Worm (Caenorhabditis elegans) whole organism, L2 larva: ENCODE measurements around the gene T20G5.9.

Source experiments
- C34F6.9 ChIP-seq: fragments of 150-350 bp; optimal IDR thresholded peaks from 2 replicates; lab custom pipeline; 2014; ENCODE audit warnings: missing biosample characterization, missing genetic modification characterization
- F13H6.1 ChIP-seq: sonication (generic microtip); optimal IDR thresholded peaks from 2 replicates; lab custom pipeline; 2016; ENCODE audit warnings: missing genetic modification characterization, missing compliant biosample characterization
- R02D3.7 ChIP-seq: fragments of 150-350 bp; optimal IDR thresholded peaks from 2 replicates; lab custom pipeline; 2014; ENCODE audit warnings: missing biosample characterization, missing genetic modification characterization
- Y55F3AM.14 ChIP-seq: fragments of 200-800 bp; sonication (Bioruptor generic); optimal IDR thresholded peaks from 2 replicates; lab custom pipeline; 2018; ENCODE audit warnings: mild to moderate bottlenecking, missing genetic modification characterization, missing compliant biosample characterization
- ZK546.5 ChIP-seq: sonication (generic microtip); optimal IDR thresholded peaks from 2 replicates; lab custom pipeline; 2017; ENCODE audit warnings: missing biosample characterization, missing genetic modification characterization
- alr-1 ChIP-seq: fragments of 150-350 bp; optimal IDR thresholded peaks from 2 replicates; lab custom pipeline; 2014; ENCODE audit warnings: missing biosample characterization, missing genetic modification characterization
- ama-1 ChIP-seq: fragments of 150-350 bp; optimal IDR thresholded peaks from 2 replicates; lab custom pipeline; 2018; ENCODE audit warnings: inconsistent platforms
- blmp-1 ChIP-seq: sonication (generic microtip); optimal IDR thresholded peaks from 2 replicates; lab custom pipeline; 2017; ENCODE audit warnings: missing genetic modification characterization, mild to moderate bottlenecking, missing compliant biosample characterization, antibody characterized with exemption, moderate library complexity; ENCODE audit not compliant: insufficient read depth
- ceh-16 ChIP-seq: fragments of 150-350 bp; optimal IDR thresholded peaks from 2 replicates; lab custom pipeline; 2014; ENCODE audit warnings: missing biosample characterization, missing genetic modification characterization
- ceh-82 ChIP-seq: fragments of 150-350 bp; optimal IDR thresholded peaks from 2 replicates; lab custom pipeline; 2014; ENCODE audit warnings: missing biosample characterization, missing genetic modification characterization
- elt-1 ChIP-seq: fragments of 150-350 bp; optimal IDR thresholded peaks from 2 replicates; lab custom pipeline; 2014; ENCODE audit warnings: missing biosample characterization, missing genetic modification characterization
- elt-3 ChIP-seq: sonication (generic microtip); optimal IDR thresholded peaks from 2 replicates; lab custom pipeline; 2017; ENCODE audit warnings: missing biosample characterization, missing genetic modification characterization
- lin-11 ChIP-seq: fragments of 150-350 bp; sonication (generic microtip); optimal IDR thresholded peaks from 2 replicates; lab custom pipeline; 2014; ENCODE audit warnings: missing biosample characterization, missing genetic modification characterization, inconsistent platforms, mixed read lengths
- lin-39 ChIP-seq: fragments of 150-350 bp; optimal IDR thresholded peaks from 2 replicates; lab custom pipeline; 2014; ENCODE audit warnings: missing biosample characterization, missing genetic modification reagents, missing genetic modification characterization
- mdl-1 ChIP-seq, 2 experiments: fragments of 150-350 bp in 1 of 2; sonication (generic microtip) in 1 of 2; optimal IDR thresholded peaks; 2 replicates each; lab custom pipeline; 2017; ENCODE audit warnings: missing biosample characterization in 2 of 2, missing genetic modification characterization in 2 of 2
- nhr-11 ChIP-seq: fragments of 150-350 bp; optimal IDR thresholded peaks from 2 replicates; lab custom pipeline; 2014; ENCODE audit warnings: missing biosample characterization, missing genetic modification characterization
- nhr-12 ChIP-seq: fragments of 150-350 bp; optimal IDR thresholded peaks from 2 replicates; lab custom pipeline; 2014; ENCODE audit warnings: missing biosample characterization, missing genetic modification characterization
- nhr-129 ChIP-seq: fragments of 150-350 bp; optimal IDR thresholded peaks from 2 replicates; lab custom pipeline; 2014; ENCODE audit warnings: missing biosample characterization, missing genetic modification characterization
- nhr-21 ChIP-seq: fragments of 150-350 bp; optimal IDR thresholded peaks from 2 replicates; lab custom pipeline; 2014; ENCODE audit warnings: missing biosample characterization, missing genetic modification characterization
- nhr-23 ChIP-seq: fragments of 150-350 bp; optimal IDR thresholded peaks from 2 replicates; lab custom pipeline; 2014; ENCODE audit warnings: missing biosample characterization, missing genetic modification reagents, missing genetic modification characterization
- nhr-25 ChIP-seq: fragments of 150-350 bp; sonication (generic microtip); optimal IDR thresholded peaks from 3 replicates; lab custom pipeline; 2014; ENCODE audit warnings: missing biosample characterization, missing genetic modification characterization
- nhr-6 ChIP-seq: fragments of 150-350 bp; optimal IDR thresholded peaks from 2 replicates; lab custom pipeline; 2014; ENCODE audit warnings: missing biosample characterization, missing genetic modification characterization
- skn-1 ChIP-seq: sonication (generic microtip); optimal IDR thresholded peaks from 2 replicates; lab custom pipeline; 2017; ENCODE audit warnings: missing biosample characterization, missing genetic modification characterization
- sma-9 ChIP-seq, 2 experiments: fragments of 150-350 bp in 1 of 2; sonication (generic microtip) in 1 of 2; optimal IDR thresholded peaks; 2 replicates each; lab custom pipeline; 2014 to 2016; ENCODE audit warnings: missing genetic modification characterization in 2 of 2, mild to moderate bottlenecking in 1 of 2, missing biosample characterization in 1 of 2, missing compliant biosample characterization in 1 of 2, missing genetic modification reagents in 1 of 2, moderate library complexity in 1 of 2
- snpc-4 ChIP-seq: fragments of 150-350 bp; optimal IDR thresholded peaks from 2 replicates; lab custom pipeline; 2014; ENCODE audit warnings: missing biosample characterization, missing genetic modification characterization
- unc-39 ChIP-seq: fragments of 150-350 bp; optimal IDR thresholded peaks from 2 replicates; lab custom pipeline; 2014; ENCODE audit warnings: missing biosample characterization, missing genetic modification characterization
- unc-55 ChIP-seq: fragments of 150-350 bp; sonication (generic microtip); optimal IDR thresholded peaks from 3 replicates; lab custom pipeline; 2014; ENCODE audit warnings: missing biosample characterization, missing genetic modification reagents, missing genetic modification characterization
- unc-62 ChIP-seq: fragments of 150-350 bp; optimal IDR thresholded peaks from 2 replicates; lab custom pipeline; 2014; ENCODE audit warnings: missing biosample characterization, missing genetic modification reagents, missing genetic modification characterization
- ztf-11 ChIP-seq: sonication (generic microtip); optimal IDR thresholded peaks from 2 replicates; lab custom pipeline; 2017; ENCODE audit warnings: missing biosample characterization, missing genetic modification characterization
- ztf-4 ChIP-seq: fragments of 150-350 bp; optimal IDR thresholded peaks from 2 replicates; lab custom pipeline; 2014; ENCODE audit warnings: missing biosample characterization, missing genetic modification characterization

The T20G5.9 gene

DNA sequence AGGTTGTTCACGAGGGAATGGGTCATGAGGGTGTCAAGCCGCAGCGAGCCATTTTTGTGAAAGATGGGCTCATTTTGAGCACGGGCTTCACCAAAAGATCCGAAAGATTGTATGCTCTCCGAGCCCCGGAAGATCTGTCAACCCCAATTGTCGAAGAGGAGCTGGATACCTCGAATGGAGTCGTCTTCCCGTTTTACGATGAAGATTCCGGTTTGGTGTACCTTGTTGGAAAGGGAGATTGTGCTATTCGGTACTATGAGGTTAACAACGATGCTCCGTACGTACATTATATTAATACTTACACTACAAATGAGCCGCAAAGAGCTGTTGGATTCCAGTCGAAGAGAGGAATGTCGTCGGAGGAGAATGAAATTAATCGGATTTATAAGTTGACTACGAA lies 41.5 kb downstream of the T20G5.9 start:
- no peak for TF ChIP-seq Y55F3AM.14
- no peak for TF ChIP-seq lin-39 (tag; lab: Kevin White, UChicago)
- TF ChIP-seq lin-11 (tag; lab: Kevin White, UChicago) = no peak
- TF ChIP-seq elt-1 = no peak
- TF ChIP-seq ZK546.5 = no peak
- TF ChIP-seq ztf-4 (tag; lab: Kevin White, UChicago) = no peak
- no peak for TF ChIP-seq sma-9 (GFP tag; optimal IDR thresholded peaks at IDR 0.05; lab: Kevin White, UChicago)
- TF ChIP-seq sma-9 (tag; optimal IDR thresholded peaks at IDR 0.05; lab: Kevin White, UChicago) = no peak
- TF ChIP-seq nhr-21 (tag; lab: Kevin White, UChicago) = no peak
- TF ChIP-seq blmp-1 (tag; lab: Kevin White, UChicago) = no peak
- no peak for TF ChIP-seq elt-3 (tag; lab: Kevin White, UChicago)
- TF ChIP-seq alr-1 (tag; lab: Kevin White, UChicago) = no peak

ce11 chrIII:10253334-10253733 lies 43.7 kb downstream of the T20G5.9 start:
- TF ChIP-seq unc-55 (GFP tag; lab: Kevin White, UChicago) (no peak), snpc-4 (tag; lab: Kevin White, UChicago) (no peak), nhr-6 (tag; lab: Kevin White, UChicago) (no peak), C34F6.9 (tag; lab: Kevin White, UChicago) (no peak)
- TF ChIP-seq, all 48 proteins: peak for 0

ce11 chrIII:10254583-10254982 lies 44.9 kb downstream of the T20G5.9 start, which contains the start of gene R01H10.4:
R01H10.4 (plus strand) TSS chrIII:10254818.
- TF ChIP-seq skn-1 (tag; lab: Kevin White, UChicago) (no peak), ZK546.5 (no peak), unc-39 (tag; lab: Kevin White, UChicago) (no peak), ama-1 (no peak), ceh-82 (tag; lab: Kevin White, UChicago) (no peak), R02D3.7 (tag; lab: Kevin White, UChicago) (no peak), ztf-11 (tag; lab: Kevin White, UChicago) (no peak), nhr-12 (tag; lab: Kevin White, UChicago) (no peak), nhr-11 (tag; lab: Kevin White, UChicago) (no peak), nhr-25 (tag; lab: Kevin White, UChicago) (no peak)

DNA sequence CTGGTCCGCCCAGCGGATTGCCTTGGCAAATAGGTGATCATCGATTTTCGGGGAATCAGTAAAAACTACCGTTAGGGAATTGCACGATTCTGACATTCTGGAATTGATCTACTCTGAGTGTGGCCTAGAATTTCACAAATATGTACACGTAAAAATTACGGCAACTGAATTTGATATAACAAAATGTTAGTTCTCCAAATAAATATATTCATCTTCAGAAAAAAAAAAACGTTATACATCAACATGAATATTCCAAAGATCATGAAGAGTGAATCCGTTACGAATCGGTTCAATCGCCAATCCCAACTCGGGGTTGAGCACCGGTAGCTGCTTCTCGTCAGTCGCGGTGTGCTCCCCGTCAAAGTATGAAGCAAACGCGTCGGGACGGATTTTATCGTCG lies 49.0 kb downstream of the T20G5.9 start, which contains the start of gene rip-1:
Gene rip-1, minus strand, starts transcription at position 101 of the 400 bp plus-strand sequence.
- TF ChIP-seq unc-39 (tag; lab: Kevin White, UChicago) (no peak), F13H6.1 (no peak), sma-9 (GFP tag; optimal IDR thresholded peaks at IDR 0.05; lab: Kevin White, UChicago) (no peak), sma-9 (tag; optimal IDR thresholded peaks at IDR 0.05; lab: Kevin White, UChicago) (no peak), ama-1 (no peak), unc-62 (no peak), ceh-16 (tag; lab: Kevin White, UChicago) (no peak), nhr-23 (no peak), mdl-1 (tag; optimal IDR thresholded peaks at IDR 0.05; lab: Kevin White, UChicago) (no peak), alr-1 (tag; lab: Kevin White, UChicago) (no peak), nhr-129 (tag; lab: Kevin White, UChicago) (no peak)
- TF ChIP-seq, all 48 proteins: peak for 0
